Worm (Caenorhabditis elegans) whole organism, L2 larva: ENCODE measurements around the gene mpst-2.

Experiments
- C34F6.9 ChIP-seq: fragments of 150-350 bp; optimal IDR thresholded peaks from 2 replicates; lab custom pipeline; 2014; ENCODE audit warnings: missing biosample characterization, missing genetic modification characterization
- R02D3.7 ChIP-seq: fragments of 150-350 bp; optimal IDR thresholded peaks from 2 replicates; lab custom pipeline; 2014; ENCODE audit warnings: missing biosample characterization, missing genetic modification characterization
- Y55F3AM.14 ChIP-seq: fragments of 200-800 bp; sonication (Bioruptor generic); optimal IDR thresholded peaks from 2 replicates; lab custom pipeline; 2018; ENCODE audit warnings: mild to moderate bottlenecking, missing genetic modification characterization, missing compliant biosample characterization
- ZK546.5 ChIP-seq: sonication (generic microtip); optimal IDR thresholded peaks from 2 replicates; lab custom pipeline; 2017; ENCODE audit warnings: missing biosample characterization, missing genetic modification characterization
- alr-1 ChIP-seq: fragments of 150-350 bp; optimal IDR thresholded peaks from 2 replicates; lab custom pipeline; 2014; ENCODE audit warnings: missing biosample characterization, missing genetic modification characterization
- aly-2 ChIP-seq: fragments of 150-350 bp; optimal IDR thresholded peaks from 2 replicates; lab custom pipeline; 2014; ENCODE audit warnings: missing biosample characterization, missing genetic modification characterization
- ama-1 ChIP-seq: fragments of 150-350 bp; optimal IDR thresholded peaks from 2 replicates; lab custom pipeline; 2018; ENCODE audit warnings: inconsistent platforms
- blmp-1 ChIP-seq: sonication (generic microtip); optimal IDR thresholded peaks from 2 replicates; lab custom pipeline; 2017; ENCODE audit warnings: missing genetic modification characterization, mild to moderate bottlenecking, missing compliant biosample characterization, antibody characterized with exemption, moderate library complexity; ENCODE audit not compliant: insufficient read depth
- ceh-16 ChIP-seq: fragments of 150-350 bp; optimal IDR thresholded peaks from 2 replicates; lab custom pipeline; 2014; ENCODE audit warnings: missing biosample characterization, missing genetic modification characterization
- crh-2 ChIP-seq: sonication (generic microtip); optimal IDR thresholded peaks from 2 replicates; lab custom pipeline; 2017; ENCODE audit warnings: missing biosample characterization, missing genetic modification characterization
- dmd-4 ChIP-seq: sonication (generic microtip); optimal IDR thresholded peaks from 2 replicates; lab custom pipeline; 2017; ENCODE audit warnings: missing biosample characterization, missing genetic modification characterization
- elt-1 ChIP-seq: fragments of 150-350 bp; optimal IDR thresholded peaks from 2 replicates; lab custom pipeline; 2014; ENCODE audit warnings: missing biosample characterization, missing genetic modification characterization
- elt-3 ChIP-seq: sonication (generic microtip); optimal IDR thresholded peaks from 2 replicates; lab custom pipeline; 2017; ENCODE audit warnings: missing biosample characterization, missing genetic modification characterization
- fos-1 ChIP-seq: fragments of 150-350 bp; optimal IDR thresholded peaks from 2 replicates; lab custom pipeline; 2014; ENCODE audit warnings: missing biosample characterization, missing genetic modification characterization
- gmeb-1 ChIP-seq: fragments of 150-350 bp; optimal IDR thresholded peaks from 2 replicates; lab custom pipeline; 2014; ENCODE audit warnings: missing biosample characterization, missing genetic modification characterization
- lin-11 ChIP-seq: fragments of 150-350 bp; sonication (generic microtip); optimal IDR thresholded peaks from 2 replicates; lab custom pipeline; 2014; ENCODE audit warnings: missing biosample characterization, missing genetic modification characterization, inconsistent platforms, mixed read lengths
- lin-13 ChIP-seq: fragments of 150-350 bp; optimal IDR thresholded peaks from 2 replicates; lab custom pipeline; 2014; ENCODE audit warnings: missing biosample characterization, missing genetic modification reagents, missing genetic modification characterization
- lin-39 ChIP-seq: fragments of 150-350 bp; optimal IDR thresholded peaks from 2 replicates; lab custom pipeline; 2014; ENCODE audit warnings: missing biosample characterization, missing genetic modification reagents, missing genetic modification characterization
- lsy-2 ChIP-seq, 2 experiments: fragments of 150-350 bp in 1 of 2; sonication (generic microtip) in 1 of 2; optimal IDR thresholded peaks; 2 replicates each; lab custom pipeline; 2014 to 2017; ENCODE audit warnings: missing biosample characterization in 2 of 2, missing genetic modification characterization in 2 of 2
- mab-5 ChIP-seq: fragments of 150-350 bp; optimal IDR thresholded peaks from 2 replicates; lab custom pipeline; 2014; ENCODE audit warnings: missing biosample characterization, missing genetic modification characterization
- mbf-1 ChIP-seq: sonication (generic microtip); optimal IDR thresholded peaks from 2 replicates; lab custom pipeline; 2017; ENCODE audit warnings: missing biosample characterization, missing genetic modification characterization
- mdl-1 ChIP-seq, 2 experiments: fragments of 150-350 bp in 1 of 2; sonication (generic microtip) in 1 of 2; optimal IDR thresholded peaks; 2 replicates each; lab custom pipeline; 2017; ENCODE audit warnings: missing biosample characterization in 2 of 2, missing genetic modification characterization in 2 of 2
- nhr-10 ChIP-seq: sonication (generic microtip); optimal IDR thresholded peaks from 2 replicates; lab custom pipeline; 2017; ENCODE audit warnings: missing biosample characterization, missing genetic modification characterization
- nhr-11 ChIP-seq: fragments of 150-350 bp; optimal IDR thresholded peaks from 2 replicates; lab custom pipeline; 2014; ENCODE audit warnings: missing biosample characterization, missing genetic modification characterization
- nhr-12 ChIP-seq: fragments of 150-350 bp; optimal IDR thresholded peaks from 2 replicates; lab custom pipeline; 2014; ENCODE audit warnings: missing biosample characterization, missing genetic modification characterization
- nhr-129 ChIP-seq: fragments of 150-350 bp; optimal IDR thresholded peaks from 2 replicates; lab custom pipeline; 2014; ENCODE audit warnings: missing biosample characterization, missing genetic modification characterization
- nhr-21 ChIP-seq: fragments of 150-350 bp; optimal IDR thresholded peaks from 2 replicates; lab custom pipeline; 2014; ENCODE audit warnings: missing biosample characterization, missing genetic modification characterization
- nhr-23 ChIP-seq: fragments of 150-350 bp; optimal IDR thresholded peaks from 2 replicates; lab custom pipeline; 2014; ENCODE audit warnings: missing biosample characterization, missing genetic modification reagents, missing genetic modification characterization
- nhr-25 ChIP-seq: fragments of 150-350 bp; sonication (generic microtip); optimal IDR thresholded peaks from 3 replicates; lab custom pipeline; 2014; ENCODE audit warnings: missing biosample characterization, missing genetic modification characterization
- nhr-6 ChIP-seq: fragments of 150-350 bp; optimal IDR thresholded peaks from 2 replicates; lab custom pipeline; 2014; ENCODE audit warnings: missing biosample characterization, missing genetic modification characterization
- nhr-77 ChIP-seq: fragments of 150-350 bp; optimal IDR thresholded peaks from 2 replicates; lab custom pipeline; 2014; ENCODE audit warnings: missing biosample characterization, missing genetic modification characterization
- peb-1 ChIP-seq: fragments of 150-350 bp; optimal IDR thresholded peaks from 2 replicates; lab custom pipeline; 2014; ENCODE audit warnings: missing biosample characterization, missing genetic modification characterization
- sem-4 ChIP-seq: fragments of 150-350 bp; optimal IDR thresholded peaks from 2 replicates; lab custom pipeline; 2014; ENCODE audit warnings: missing biosample characterization, missing genetic modification reagents, missing genetic modification characterization
- skn-1 ChIP-seq: sonication (generic microtip); optimal IDR thresholded peaks from 2 replicates; lab custom pipeline; 2017; ENCODE audit warnings: missing biosample characterization, missing genetic modification characterization
- sma-3 ChIP-seq: sonication (generic microtip); optimal IDR thresholded peaks from 2 replicates; lab custom pipeline; 2016; ENCODE audit warnings: missing genetic modification reagents, missing genetic modification characterization, missing compliant biosample characterization
- sma-9 ChIP-seq, 2 experiments: fragments of 150-350 bp in 1 of 2; sonication (generic microtip) in 1 of 2; optimal IDR thresholded peaks; 2 replicates each; lab custom pipeline; 2014 to 2016; ENCODE audit warnings: missing genetic modification characterization in 2 of 2, mild to moderate bottlenecking in 1 of 2, missing biosample characterization in 1 of 2, missing compliant biosample characterization in 1 of 2, missing genetic modification reagents in 1 of 2, moderate library complexity in 1 of 2
- snpc-4 ChIP-seq: fragments of 150-350 bp; optimal IDR thresholded peaks from 2 replicates; lab custom pipeline; 2014; ENCODE audit warnings: missing biosample characterization, missing genetic modification characterization
- unc-39 ChIP-seq: fragments of 150-350 bp; optimal IDR thresholded peaks from 2 replicates; lab custom pipeline; 2014; ENCODE audit warnings: missing biosample characterization, missing genetic modification characterization
- unc-55 ChIP-seq: fragments of 150-350 bp; sonication (generic microtip); optimal IDR thresholded peaks from 3 replicates; lab custom pipeline; 2014; ENCODE audit warnings: missing biosample characterization, missing genetic modification reagents, missing genetic modification characterization
- unc-62 ChIP-seq: fragments of 150-350 bp; optimal IDR thresholded peaks from 2 replicates; lab custom pipeline; 2014; ENCODE audit warnings: missing biosample characterization, missing genetic modification reagents, missing genetic modification characterization
- zag-1 ChIP-seq: fragments of 150-350 bp; optimal IDR thresholded peaks from 2 replicates; lab custom pipeline; 2014; ENCODE audit warnings: missing biosample characterization, missing genetic modification characterization
- ztf-1 ChIP-seq: fragments of 200-800 bp; sonication (Bioruptor generic); conservative IDR thresholded peaks from 2 replicates; pipeline ENCODE4 v1.3.6; 2022; ENCODE audit warnings: missing genetic modification characterization, missing compliant biosample characterization
- ztf-11 ChIP-seq: sonication (generic microtip); optimal IDR thresholded peaks from 2 replicates; lab custom pipeline; 2017; ENCODE audit warnings: missing biosample characterization, missing genetic modification characterization

mpst-2 gene

ce11 chrV:14858503-14858902, 34.8 kb downstream of the mpst-2 start, which contains the start of gene npr-13:
TSS of gene npr-13 (minus strand) at chrV:14858603.
- TF ChIP-seq aly-2 (tag; lab: Kevin White, UChicago) (no peak), nhr-10 (tag; lab: Kevin White, UChicago) (no peak), nhr-11 (tag; lab: Kevin White, UChicago) (no peak), ztf-11 (tag; lab: Kevin White, UChicago) (no peak), nhr-77 (tag; lab: Kevin White, UChicago) (no peak), snpc-4 (no peak), sma-3 (GFP tag; lab: Kevin White, UChicago) (no peak), sma-9 (GFP tag; optimal IDR thresholded peaks at IDR 0.05; lab: Kevin White, UChicago) (no peak), sma-9 (tag; optimal IDR thresholded peaks at IDR 0.05; lab: Kevin White, UChicago) (no peak), gmeb-1 (tag; lab: Kevin White, UChicago) (no peak), mdl-1 (tag; optimal IDR thresholded peaks at IDR 0.05; lab: Kevin White, UChicago) (no peak), ama-1 (lab: Kevin White, UChicago) (no peak), sem-4 (tag; lab: Kevin White, UChicago) (no peak)
- TF ChIP-seq, all 48 proteins: peak for 0

- TF ChIP-seq elt-1 (tag; lab: Kevin White, UChicago) = no peak
- no peak for TF ChIP-seq aly-2 (tag; lab: Kevin White, UChicago)
- TF ChIP-seq lin-11 (tag; lab: Kevin White, UChicago) = peak; percentile 21
- no peak for TF ChIP-seq fos-1 (tag; lab: Kevin White, UChicago)
- TF ChIP-seq nhr-25 = no peak
- TF ChIP-seq alr-1 (tag; lab: Kevin White, UChicago) = no peak
- no peak for TF ChIP-seq mbf-1
- peak; percentile 37 for TF ChIP-seq gmeb-1 (tag; lab: Kevin White, UChicago)
- TF ChIP-seq skn-1 (tag; lab: Kevin White, UChicago) = no peak
- no peak for TF ChIP-seq R02D3.7 (tag; lab: Kevin White, UChicago)
- TF ChIP-seq unc-39 (tag; lab: Kevin White, UChicago) = no peak
- no peak for TF ChIP-seq elt-3 (tag; lab: Kevin White, UChicago)
- peak; percentile 17 for TF ChIP-seq unc-55 (GFP tag; lab: Kevin White, UChicago)
- no peak for TF ChIP-seq peb-1 (tag; lab: Kevin White, UChicago)
- no peak for TF ChIP-seq Y55F3AM.14 (GFP tag; lab: Kevin White, UChicago)
- TF ChIP-seq zag-1 (tag; lab: Kevin White, UChicago) = no peak
- no peak for TF ChIP-seq ceh-16 (tag; lab: Kevin White, UChicago)
- peak; percentile 31 for TF ChIP-seq nhr-129 (tag; lab: Kevin White, UChicago)
- no peak for TF ChIP-seq sem-4 (tag; lab: Kevin White, UChicago)
- TF ChIP-seq nhr-23 (tag; lab: Kevin White, UChicago) = no peak
- TF ChIP-seq nhr-6 (tag; lab: Kevin White, UChicago) = no peak
- TF ChIP-seq crh-2 (tag; lab: Kevin White, UChicago) = no peak
- no peak for TF ChIP-seq mab-5 (tag; lab: Kevin White, UChicago)
- no peak for TF ChIP-seq lsy-2 (tag; optimal IDR thresholded peaks at IDR 0.05; lab: Kevin White, UChicago)
- no peak for TF ChIP-seq sma-3 (GFP tag; lab: Kevin White, UChicago)
- no peak for TF ChIP-seq unc-62 (GFP tag; lab: Kevin White, UChicago)
- TF ChIP-seq ztf-11 (tag; lab: Kevin White, UChicago) = no peak
- TF ChIP-seq nhr-12 = no peak
- no peak for TF ChIP-seq lin-13 (GFP tag; lab: Kevin White, UChicago)
- no peak for TF ChIP-seq ztf-1 (GFP tag; lab: Robert Waterston, UW)
- no peak for TF ChIP-seq lin-39 (tag; lab: Kevin White, UChicago)
- TF ChIP-seq sma-9 (GFP tag; optimal IDR thresholded peaks at IDR 0.05; lab: Kevin White, UChicago) = peak; percentile 23
- TF ChIP-seq sma-9 (tag; optimal IDR thresholded peaks at IDR 0.05; lab: Kevin White, UChicago) = no peak
- no peak for TF ChIP-seq dmd-4
- no peak for TF ChIP-seq C34F6.9
- TF ChIP-seq ZK546.5 (tag; lab: Kevin White, UChicago) = no peak
- no peak for TF ChIP-seq blmp-1 (tag; lab: Kevin White, UChicago)
- no peak for TF ChIP-seq nhr-11 (tag; lab: Kevin White, UChicago)
- TF ChIP-seq snpc-4 = peak; percentile 58
- no peak for TF ChIP-seq nhr-21 (tag; lab: Kevin White, UChicago)
Measured at ce11 chrV:14855626-14856025, 37.6 kb downstream of the mpst-2 start.
